Fruit fly (Drosophila melanogaster): ENCODE measurements around the gene Taf7.
A peak's percentile ranks its signal among the peaks of the same experiment; 100 is the strongest.

Taf7 gene

dm6 chr3R:7892246-7893000 is 14.7 kb upstream of the Taf7 start (continued):
- TF ChIP-seq shn (GFP tag; optimal IDR thresholded peaks at IDR 0.05): no peak
- no peak for TF ChIP-seq hb (GFP tag; IDR thresholded peaks at IDR 0.05; ENCODE audit: partially characterized antibody)
- TF ChIP-seq CG33557 (GFP tag; optimal IDR thresholded peaks at IDR 0.05): no peak
- peak; percentile 29 for TF ChIP-seq CG15514 (GFP tag; optimal IDR thresholded peaks at IDR 0.05)
- TF ChIP-seq Abd-B (GFP tag; optimal IDR thresholded peaks at IDR 0.05): no peak
- no peak for TF ChIP-seq bab2 (GFP tag; optimal IDR thresholded peaks at IDR 0.05)
- TF ChIP-seq jing (GFP tag; optimal IDR thresholded peaks at IDR 0.05): no peak
- peak; percentile 50; the same call in 1 of the 2 replicates for TF ChIP-seq MBD-R2 (GFP tag; IDR thresholded peaks at IDR 0.05)
- no peak for TF ChIP-seq CTCF (GFP tag; optimal IDR thresholded peaks at IDR 0.05)
- no peak for TF ChIP-seq psq (GFP tag; optimal IDR thresholded peaks at IDR 0.05)
- no peak for TF ChIP-seq CG14710 (tag; optimal IDR thresholded peaks at IDR 0.05)
- TF ChIP-seq CG7372 (GFP tag; IDR thresholded peaks at IDR 0.05): peak; percentile 25; the same call in 1 of the 2 replicates
- TF ChIP-seq sob (GFP tag; IDR thresholded peaks at IDR 0.05): peak; percentile 69; the same call in 1 of the 2 replicates
- no peak for TF ChIP-seq CG7745 (tag; optimal IDR thresholded peaks at IDR 0.05)
- TF ChIP-seq CG18599 (GFP tag; optimal IDR thresholded peaks at IDR 0.05): peak; percentile 66
- no peak for TF ChIP-seq CG12299 (tag; optimal IDR thresholded peaks at IDR 0.05)
- no peak for TF ChIP-seq chif (GFP tag; optimal IDR thresholded peaks at IDR 0.05)
- no peak for TF ChIP-seq Dp (GFP tag; optimal IDR thresholded peaks at IDR 0.05)
- peak in 1 of 2 experiments; percentile 15 for TF ChIP-seq Hr51 (GFP tag; optimal IDR thresholded peaks at IDR 0.05)
- no peak for TF ChIP-seq CG12391 (tag; optimal IDR thresholded peaks at IDR 0.05)
- no peak for TF ChIP-seq Stat92E (GFP tag; optimal IDR thresholded peaks at IDR 0.05)
- TF ChIP-seq bcd (GFP tag; optimal IDR thresholded peaks at IDR 0.05): peak; percentile 45
- no peak for TF ChIP-seq chn (GFP tag; optimal IDR thresholded peaks at IDR 0.05)
- no peak for TF ChIP-seq Dfd (GFP tag; optimal IDR thresholded peaks at IDR 0.05)
- TF ChIP-seq CG33213 (GFP tag; optimal IDR thresholded peaks at IDR 0.05): no peak
- TF ChIP-seq zfh2 (GFP tag; optimal IDR thresholded peaks at IDR 0.05): peak; percentile 47
- peak; percentile 41 for TF ChIP-seq lilli (GFP tag; optimal IDR thresholded peaks at IDR 0.05)
- TF ChIP-seq CG18476 (GFP tag; optimal IDR thresholded peaks at IDR 0.05): no peak
- TF ChIP-seq CG11456 (GFP tag; IDR thresholded peaks at IDR 0.05): peak; percentile 66
- no peak for TF ChIP-seq CG3995 (GFP tag; optimal IDR thresholded peaks at IDR 0.05)
- TF ChIP-seq CG9932 (GFP tag; IDR thresholded peaks at IDR 0.05): peak; percentile 76
- no peak for TF ChIP-seq CG9609 (GFP tag; optimal IDR thresholded peaks at IDR 0.05)
- TF ChIP-seq rib (GFP tag; IDR thresholded peaks at IDR 0.05): peak; percentile 56; the same call in 1 of the 2 replicates
- no peak for TF ChIP-seq zen2 (GFP tag; IDR thresholded peaks at IDR 0.05; ENCODE audit: partially characterized antibody)
- TF ChIP-seq bowl (GFP tag; IDR thresholded peaks at IDR 0.05): no peak
- TF ChIP-seq Drgx (GFP tag; IDR thresholded peaks at IDR 0.05): peak; percentile 82
- no peak for TF ChIP-seq CG1647 (GFP tag; optimal IDR thresholded peaks at IDR 0.05)
- no peak for TF ChIP-seq CG5180 (GFP tag; optimal IDR thresholded peaks at IDR 0.05)
- no peak for TF ChIP-seq ab (GFP tag; optimal IDR thresholded peaks at IDR 0.05)
- 0 out of 2 replicates have a peak, but pooled peaks have one; percentile 13 for TF ChIP-seq CG11696 (GFP tag; IDR thresholded peaks at IDR 0.05)
- no peak for TF ChIP-seq CG16813 (GFP tag; IDR thresholded peaks at IDR 0.05; ENCODE audit: partially characterized antibody)
- no peak for TF ChIP-seq corto (GFP tag; optimal IDR thresholded peaks at IDR 0.05)
- no peak for TF ChIP-seq ATbp (GFP tag; optimal IDR thresholded peaks at IDR 0.05)
- TF ChIP-seq CG2116 (GFP tag; optimal IDR thresholded peaks at IDR 0.05): no peak
- peak; percentile 2 for TF ChIP-seq Sox102F (GFP tag; optimal IDR thresholded peaks at IDR 0.05)
- no peak for TF ChIP-seq CG4360 (GFP tag; IDR thresholded peaks at IDR 0.05)
- TF ChIP-seq D19B (GFP tag; optimal IDR thresholded peaks at IDR 0.05): peak; percentile 56
- no peak for TF ChIP-seq insv (GFP tag; optimal IDR thresholded peaks at IDR 0.05)
- TF ChIP-seq tin (GFP tag; optimal IDR thresholded peaks at IDR 0.05): no peak

All from whole organism, embryonic.